Fruit fly (Drosophila melanogaster): ENCODE measurements around the gene CG5854.

DNA sequence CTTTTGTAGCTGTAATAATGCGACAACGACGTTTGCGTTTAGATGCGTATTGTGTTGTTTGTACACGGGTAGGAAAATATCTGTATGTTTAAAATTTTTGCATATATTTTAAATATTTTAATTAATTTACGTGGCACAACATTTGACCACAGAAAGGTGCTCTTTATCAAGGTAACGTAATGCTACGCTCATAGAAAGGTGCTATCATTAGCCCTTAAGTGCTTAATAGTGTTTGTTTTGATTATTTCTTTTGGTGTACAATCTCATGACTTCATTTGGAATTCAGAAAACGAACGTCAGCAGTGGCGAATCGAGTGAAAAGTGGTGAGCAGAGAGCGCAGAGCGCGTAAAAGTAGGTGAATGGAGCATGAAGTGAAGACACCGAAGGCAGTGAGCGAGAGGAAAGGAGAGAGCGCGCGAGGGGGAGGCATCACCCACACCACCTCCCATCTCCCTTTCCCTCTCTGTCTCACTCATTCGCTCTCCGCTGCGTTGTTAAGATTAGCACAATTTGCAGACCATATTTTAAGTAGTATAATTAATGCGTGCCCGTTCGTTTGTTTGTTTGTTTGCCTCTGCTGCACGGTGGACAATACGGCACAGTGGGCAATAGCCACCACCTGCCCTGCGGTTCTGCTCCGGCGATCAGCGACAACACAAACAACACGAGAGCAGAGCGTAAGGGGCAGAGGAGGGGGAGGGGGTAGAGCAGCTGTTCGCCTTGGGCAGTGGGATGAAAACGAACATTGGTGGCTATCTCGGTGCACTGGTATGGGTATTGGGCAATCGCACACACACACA is 11.8 kb upstream of the CG5854 start:
- TF ChIP-seq CG8478 (optimal IDR thresholded peaks at IDR 0.05) (no peak), CTCF (optimal IDR thresholded peaks at IDR 0.05) (no peak)
